Worm (Caenorhabditis elegans): Measurements from ENCODE around the gene best-5.
A peak's percentile ranks its signal among the peaks of the same experiment; 100 is the strongest.

Gene best-5

DNA sequence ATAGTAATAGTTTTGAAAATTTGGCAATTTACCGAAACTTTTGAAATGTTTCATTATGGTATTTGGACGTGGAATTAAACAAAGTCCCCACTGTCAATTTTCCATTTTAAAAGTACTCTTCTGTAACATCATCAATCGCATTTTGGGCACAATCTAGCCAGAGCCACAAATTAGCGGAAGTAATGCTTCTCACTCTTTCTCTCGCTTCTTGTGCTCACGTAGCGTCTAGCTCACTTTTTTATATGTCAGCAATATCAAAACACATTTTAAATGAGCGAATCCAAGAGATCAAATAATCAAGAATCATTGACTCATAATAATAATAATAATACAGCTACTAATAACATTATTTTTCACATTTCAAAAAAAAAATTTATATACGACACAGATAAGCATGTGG lies 26.1 kb downstream of the best-5 start:
- no peak for TF ChIP-seq nhr-25 (tag; optimal IDR thresholded peaks at IDR 0.05; ENCODE audit: borderline replicate concordance, insufficient read depth)
- TF ChIP-seq zfp-2 (tag; optimal IDR thresholded peaks at IDR 0.05) = no peak

DNA sequence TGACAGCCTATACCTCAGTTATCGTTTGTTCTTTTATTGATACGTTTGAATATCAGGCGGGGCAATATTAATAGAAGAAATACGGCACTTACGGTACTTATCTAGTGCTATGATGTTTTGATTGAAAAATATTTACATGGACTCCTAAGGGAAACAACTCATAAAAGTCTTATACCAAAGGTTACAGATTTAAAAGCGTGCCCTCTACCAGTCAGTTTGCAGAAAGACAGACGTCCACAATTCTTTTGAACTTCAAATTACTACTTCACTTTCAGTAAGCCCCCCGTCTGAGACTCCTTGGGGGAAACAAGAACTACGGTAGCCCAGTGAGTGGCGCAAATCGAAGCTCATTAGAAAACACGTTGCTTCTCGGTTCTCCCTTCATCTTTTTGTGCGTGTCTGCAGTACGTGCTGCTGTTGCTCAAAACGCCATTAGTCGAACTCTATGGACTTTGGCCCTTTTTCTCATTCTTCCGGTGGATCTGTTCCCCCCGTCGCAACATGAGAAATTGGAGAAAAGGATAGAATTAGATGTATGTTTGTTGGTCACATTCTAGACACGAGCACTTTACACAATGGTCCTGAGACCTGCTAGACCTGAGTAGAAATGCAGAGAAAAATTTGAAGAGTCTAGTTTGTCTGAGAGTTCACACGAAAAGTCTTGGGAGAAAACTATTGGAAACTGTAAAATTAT lies 27.6 kb downstream of the best-5 start:
- TF ChIP-seq hlh-30 (tag; optimal IDR thresholded peaks at IDR 0.05; ENCODE audit: insufficient read depth) (peak; percentile 73), gei-8 (GFP tag; optimal IDR thresholded peaks at IDR 0.05) (no peak), ceh-20 (GFP tag; IDR thresholded peaks at IDR 0.05) (no peak), F10B5.3 (tag; optimal IDR thresholded peaks at IDR 0.05) (no peak), T26A8.4 (GFP tag; IDR thresholded peaks at IDR 0.05) (no peak), nhr-25 (tag; optimal IDR thresholded peaks at IDR 0.05; ENCODE audit: borderline replicate concordance, insufficient read depth) (no peak), D1046.2 (GFP tag; IDR thresholded peaks at IDR 0.05) (0 out of 2 replicates have a peak, but pooled peaks have one; percentile 42), ces-1 (GFP tag; optimal IDR thresholded peaks at IDR 0.05) (no peak), aha-1 (tag) (peak; percentile 90), tag-97 (GFP tag; IDR thresholded peaks at IDR 0.05) (no peak), cey-2 (tag; optimal IDR thresholded peaks at IDR 0.05; ENCODE audit: borderline replicate concordance, insufficient read depth) (no peak), F26F4.8 (GFP tag; conservative IDR thresholded peaks at IDR 0.05) (no peak), lin-1 (GFP tag; IDR thresholded peaks at IDR 0.05) (no peak), unc-39 (tag; optimal IDR thresholded peaks at IDR 0.05) (no peak), zfp-3 (GFP tag; conservative IDR thresholded peaks at IDR 0.05) (no peak), mxl-3 (GFP tag; optimal IDR thresholded peaks at IDR 0.05) (no peak), lin-13 (GFP tag; optimal IDR thresholded peaks at IDR 0.05) (no peak), F37D6.2 (tag; optimal IDR thresholded peaks at IDR 0.05) (no peak), dpl-1 (GFP tag; optimal IDR thresholded peaks at IDR 0.05) (no peak), hlh-11 (tag; optimal IDR thresholded peaks at IDR 0.05) (peak; percentile 28), lin-38 (GFP tag; IDR thresholded peaks at IDR 0.05) (no peak), daf-8 (GFP tag; IDR thresholded peaks at IDR 0.05) (no peak), pha-4 (GFP tag; IDR thresholded peaks at IDR 0.05) (no peak), pha-4 (tag; optimal IDR thresholded peaks at IDR 0.05) (no peak), fos-1 (tag; optimal IDR thresholded peaks at IDR 0.05) (no peak), madf-5 (GFP tag; IDR thresholded peaks at IDR 0.05) (no peak), zfp-2 (tag; optimal IDR thresholded peaks at IDR 0.05) (no peak), Y105C5A.15 (GFP tag; IDR thresholded peaks at IDR 0.05) (no peak), nhr-48 (tag; optimal IDR thresholded peaks at IDR 0.05) (no peak), egl-43 (GFP tag; IDR thresholded peaks at IDR 0.05) (no peak), nhr-10 (tag; optimal IDR thresholded peaks at IDR 0.05) (no peak), lsy-2 (tag; optimal IDR thresholded peaks at IDR 0.05) (peak in 1 of 2 experiments; percentile 32), vab-7 (GFP tag; IDR thresholded peaks at IDR 0.05) (no peak), lin-15B (tag; optimal IDR thresholded peaks at IDR 0.05) (no peak), dve-1 (tag; optimal IDR thresholded peaks at IDR 0.05; ENCODE audit: insufficient read depth) (no peak), hif-1 (tag; optimal IDR thresholded peaks at IDR 0.05) (peak in 1 of 2 experiments; percentile 38), lim-7 (GFP tag; IDR thresholded peaks at IDR 0.05) (no peak), ceh-44 (GFP tag; IDR thresholded peaks at IDR 0.05) (no peak), mxl-2 (GFP tag; conservative IDR thresholded peaks at IDR 0.05) (no peak), mdl-1 (tag; optimal IDR thresholded peaks at IDR 0.05) (peak in 1 of 2 experiments; percentile 9), rbr-2 (tag; optimal IDR thresholded peaks at IDR 0.05) (peak; percentile 12), ama-1 (optimal IDR thresholded peaks at IDR 0.05) (no peak), F44E2.7 (GFP tag; IDR thresholded peaks at IDR 0.05) (no peak), dmd-8 (GFP tag; IDR thresholded peaks at IDR 0.05) (no peak), sdz-12 (GFP tag; optimal IDR thresholded peaks at IDR 0.05) (no peak)
